Fruit fly (Drosophila melanogaster) whole organism, embryonic: ENCODE data around the gene CrzR.

Source experiments
- B-H2 ChIP-seq: fragments of 200-800 bp; sonication (Bioruptor generic); optimal IDR thresholded peaks from 2 replicates; lab custom pipeline; 2018; ENCODE audit warnings: missing biosample characterization, mild to moderate bottlenecking, missing genetic modification characterization
- Bdp1 ChIP-seq: fragments of 200-800 bp; sonication (Bioruptor generic); optimal IDR thresholded peaks from 3 replicates; lab custom pipeline; 2016; ENCODE audit warnings: missing biosample characterization, missing genetic modification characterization
- BtbVII ChIP-seq: fragments of 200-800 bp; sonication (Bioruptor generic); optimal IDR thresholded peaks from 3 replicates; lab custom pipeline; 2017; ENCODE audit warnings: missing biosample characterization, mild to moderate bottlenecking, missing genetic modification characterization
- CG11723 ChIP-seq: fragments of 200-800 bp; sonication (Bioruptor generic); optimal IDR thresholded peaks from 2 replicates; lab custom pipeline; 2017; ENCODE audit warnings: missing biosample characterization, mild to moderate bottlenecking, missing genetic modification characterization
- CG12659 ChIP-seq: fragments of 200-800 bp; sonication (Bioruptor generic); optimal IDR thresholded peaks from 3 replicates; lab custom pipeline; 2017; ENCODE audit warnings: mild to moderate bottlenecking, missing biosample characterization, missing genetic modification reagents, missing genetic modification characterization
- CG13287 ChIP-seq: fragments of 200-800 bp; sonication (Bioruptor generic); IDR thresholded peaks from 2 replicates; pipeline ENCODE4 v1.3.6; 2022; ENCODE audit warnings: missing biosample characterization, missing genetic modification characterization; ENCODE audit not compliant: partially characterized antibody
- CG13624 ChIP-seq: fragments of 200-800 bp; sonication (Bioruptor generic); optimal IDR thresholded peaks from 2 replicates; lab custom pipeline; 2016; ENCODE audit warnings: missing biosample characterization, missing genetic modification characterization
- CG17829 ChIP-seq: fragments of 200-800 bp; optimal IDR thresholded peaks from 2 replicates; lab custom pipeline; 2019; ENCODE audit warnings: missing biosample characterization, mild to moderate bottlenecking, missing genetic modification characterization, moderate library complexity
- CG2712 ChIP-seq: fragments of 200-800 bp; optimal IDR thresholded peaks from 3 replicates; lab custom pipeline; 2019; ENCODE audit warnings: missing biosample characterization, mild to moderate bottlenecking, missing genetic modification characterization, moderate library complexity
- CG2889 ChIP-seq: fragments of 200-800 bp; sonication (Bioruptor generic); IDR thresholded peaks from 3 replicates; pipeline ENCODE4 v1.3.6; 2022; ENCODE audit warnings: missing biosample characterization, missing genetic modification characterization
- CG34376 ChIP-seq: fragments of 200-800 bp; sonication (Bioruptor generic); optimal IDR thresholded peaks from 2 replicates; lab custom pipeline; 2018; ENCODE audit warnings: missing biosample characterization, mild to moderate bottlenecking, missing genetic modification characterization
- CG42726 ChIP-seq: fragments of 200-800 bp; sonication (Bioruptor generic); IDR thresholded peaks from 2 replicates; pipeline ENCODE4 v1.3.6; 2022; ENCODE audit warnings: missing biosample characterization, missing genetic modification characterization; ENCODE audit not compliant: partially characterized antibody
- CG4360 ChIP-seq: fragments of 200-800 bp; sonication (Bioruptor generic); IDR thresholded peaks from 2 replicates; pipeline ENCODE4 v1.3.6; 2022; ENCODE audit warnings: missing biosample characterization, missing genetic modification characterization
- CG6791 ChIP-seq: fragments of 200-800 bp; sonication (Bioruptor generic); IDR thresholded peaks from 3 replicates; pipeline ENCODE4 v1.3.6; 2022; ENCODE audit warnings: missing biosample characterization, missing genetic modification characterization; ENCODE audit not compliant: partially characterized antibody
- CG7372 ChIP-seq: fragments of 200-800 bp; sonication (Bioruptor generic); IDR thresholded peaks from 2 replicates; pipeline ENCODE4 v1.3.6; 2022; ENCODE audit warnings: missing biosample characterization, missing genetic modification characterization
- CG7987 ChIP-seq: fragments of 200-800 bp; sonication (Bioruptor generic); optimal IDR thresholded peaks from 2 replicates; lab custom pipeline; 2018; ENCODE audit warnings: missing biosample characterization, mild to moderate bottlenecking, missing genetic modification characterization, moderate library complexity
- CG8290 ChIP-seq, 3 experiments: fragments of 200-800 bp; sonication (Bioruptor generic); optimal IDR thresholded peaks; 2 replicates each; lab custom pipeline; 2016 to 2019; ENCODE audit warnings: missing biosample characterization in 3 of 3, missing genetic modification characterization in 3 of 3, mild to moderate bottlenecking in 2 of 3, moderate library complexity in 1 of 3
- CG8359 ChIP-seq: fragments of 200-800 bp; sonication (Bioruptor generic); optimal IDR thresholded peaks from 2 replicates; lab custom pipeline; 2017; ENCODE audit warnings: missing biosample characterization, mild to moderate bottlenecking, missing genetic modification characterization, borderline replicate concordance
- CG8478 ChIP-seq: fragments of >200 bp; optimal IDR thresholded peaks from 2 replicates; lab custom pipeline; 2018
- CG8924 ChIP-seq: fragments of 200-800 bp; optimal IDR thresholded peaks from 3 replicates; lab custom pipeline; 2019; ENCODE audit warnings: missing biosample characterization, mild to moderate bottlenecking, missing genetic modification characterization, moderate library complexity
- Fer1 ChIP-seq: fragments of 200-800 bp; sonication (Bioruptor generic); optimal IDR thresholded peaks from 2 replicates; lab custom pipeline; 2017; ENCODE audit warnings: missing biosample characterization, mild to moderate bottlenecking, missing genetic modification characterization
- H15 ChIP-seq: fragments of 200-800 bp; sonication (Bioruptor generic); IDR thresholded peaks from 3 replicates; pipeline ENCODE4 v1.3.6; 2022; ENCODE audit warnings: missing biosample characterization, missing genetic modification characterization
- Jarid2 ChIP-seq: fragments of 200-800 bp; sonication (Bioruptor generic); optimal IDR thresholded peaks from 3 replicates; lab custom pipeline; 2017; ENCODE audit warnings: mild to moderate bottlenecking, missing biosample characterization, missing genetic modification reagents, missing genetic modification characterization
- Lpt ChIP-seq: fragments of >200 bp; optimal IDR thresholded peaks from 2 replicates; lab custom pipeline; 2018; ENCODE audit warnings: missing biosample characterization, missing genetic modification characterization
- Sry-δ ChIP-seq: fragments of 200-800 bp; sonication (Bioruptor generic); optimal IDR thresholded peaks from 2 replicates; lab custom pipeline; 2016; ENCODE audit warnings: missing biosample characterization, missing genetic modification characterization
- aop ChIP-seq: fragments of 200-800 bp; sonication (Bioruptor generic); IDR thresholded peaks from 2 replicates; pipeline ENCODE4 v1.3.6; 2022; ENCODE audit warnings: missing biosample characterization, missing genetic modification characterization
- chinmo ChIP-seq: fragments of 200-800 bp; sonication (Bioruptor generic); IDR thresholded peaks from 4 replicates; pipeline ENCODE4 v1.3.6; 2022; ENCODE audit warnings: missing biosample characterization, missing genetic modification characterization; ENCODE audit not compliant: partially characterized antibody
- chm ChIP-seq: fragments of 200-800 bp; sonication (Bioruptor generic); IDR thresholded peaks from 2 replicates; pipeline ENCODE4 v1.3.6; 2022; ENCODE audit warnings: missing biosample characterization, missing genetic modification characterization
- crp ChIP-seq, 2 experiments: fragments of 200-800 bp; sonication (Bioruptor generic); optimal IDR thresholded peaks; 2 replicates in 1 of 2; 3 replicates in 1 of 2; lab custom pipeline; 2017; ENCODE audit warnings: missing biosample characterization in 2 of 2, missing genetic modification characterization in 2 of 2, mild to moderate bottlenecking in 1 of 2, moderate library complexity in 1 of 2
- dimm ChIP-seq: fragments of 200-800 bp; sonication (Bioruptor generic); IDR thresholded peaks from 2 replicates; pipeline ENCODE4 v1.3.6; 2022; ENCODE audit warnings: missing biosample characterization, missing genetic modification characterization
- eve ChIP-seq, 2 experiments: fragments of >200 bp; optimal IDR thresholded peaks; 2 replicates each; lab custom pipeline; 2017; ENCODE audit warnings: missing biosample characterization in 2 of 2, missing genetic modification characterization in 2 of 2
- ftz-f1 ChIP-seq: fragments of 200-800 bp; sonication (Bioruptor generic); optimal IDR thresholded peaks from 2 replicates; lab custom pipeline; 2016; ENCODE audit warnings: missing biosample characterization, missing genetic modification characterization
- gcm ChIP-seq: fragments of 200-800 bp; sonication (Bioruptor generic); optimal IDR thresholded peaks from 2 replicates; lab custom pipeline; 2019; ENCODE audit warnings: missing biosample characterization, mild to moderate bottlenecking, missing genetic modification characterization, moderate library complexity
- grau ChIP-seq: fragments of 200-800 bp; optimal IDR thresholded peaks from 3 replicates; lab custom pipeline; 2019; ENCODE audit warnings: missing biosample characterization, mild to moderate bottlenecking, missing genetic modification characterization, moderate library complexity
- gsb-n ChIP-seq: fragments of 200-800 bp; sonication (Bioruptor generic); optimal IDR thresholded peaks from 3 replicates; lab custom pipeline; 2018; ENCODE audit warnings: missing biosample characterization, mild to moderate bottlenecking, missing genetic modification characterization
- kah ChIP-seq: fragments of 200-800 bp; sonication (Bioruptor generic); optimal IDR thresholded peaks from 2 replicates; lab custom pipeline; 2018; ENCODE audit warnings: missing biosample characterization, mild to moderate bottlenecking, missing genetic modification characterization
- lab ChIP-seq: fragments of 200-800 bp; sonication (Bioruptor generic); optimal IDR thresholded peaks from 3 replicates; lab custom pipeline; 2017; ENCODE audit warnings: missing biosample characterization, missing genetic modification characterization, mild to moderate bottlenecking, moderate library complexity, missing genetic modification reagents
- mld ChIP-seq: fragments of 200-800 bp; sonication (Bioruptor generic); IDR thresholded peaks from 3 replicates; pipeline ENCODE4 v1.3.6; 2022; ENCODE audit warnings: missing biosample characterization, missing genetic modification characterization; ENCODE audit not compliant: partially characterized antibody
- nerfin-1 ChIP-seq: fragments of 200-800 bp; sonication (Bioruptor generic); optimal IDR thresholded peaks from 3 replicates; lab custom pipeline; 2019; ENCODE audit warnings: missing biosample characterization, mild to moderate bottlenecking, missing genetic modification characterization, moderate library complexity
- onecut ChIP-seq: fragments of 200-800 bp; sonication (Bioruptor generic); IDR thresholded peaks from 2 replicates; pipeline ENCODE4 v1.3.6; 2022; ENCODE audit warnings: missing biosample characterization, missing genetic modification characterization
- sd ChIP-seq: fragments of 200-800 bp; sonication (Bioruptor generic); optimal IDR thresholded peaks from 3 replicates; lab custom pipeline; 2018; ENCODE audit warnings: missing biosample characterization, mild to moderate bottlenecking, missing genetic modification characterization, moderate library complexity
- sens ChIP-seq: fragments of 200-800 bp; sonication (Bioruptor generic); peaks from one replicate; lab custom pipeline; 2016; ENCODE audit warnings: missing biosample characterization, missing genetic modification characterization
- sna ChIP-seq: fragments of 200-800 bp; sonication (Bioruptor generic); IDR thresholded peaks from 2 replicates; pipeline ENCODE4 v1.3.6; 2022; ENCODE audit warnings: missing biosample characterization, missing genetic modification characterization; ENCODE audit not compliant: partially characterized antibody
- tap ChIP-seq: fragments of 200-800 bp; optimal IDR thresholded peaks from 3 replicates; lab custom pipeline; 2019; ENCODE audit warnings: missing biosample characterization, mild to moderate bottlenecking, missing genetic modification characterization, moderate library complexity
- toy ChIP-seq: fragments of 200-800 bp; sonication (Bioruptor generic); IDR thresholded peaks from 2 replicates; pipeline ENCODE4 v1.3.6; 2022; ENCODE audit warnings: missing biosample characterization, missing genetic modification characterization
- unc-4 ChIP-seq: fragments of 200-800 bp; sonication (Bioruptor generic); IDR thresholded peaks from 2 replicates; pipeline ENCODE4 v1.3.6; 2022; ENCODE audit warnings: missing biosample characterization, missing genetic modification characterization; ENCODE audit not compliant: partially characterized antibody
- yki ChIP-seq: fragments of >200 bp; optimal IDR thresholded peaks from 3 replicates; lab custom pipeline; 2018
- z ChIP-seq: fragments of 200-800 bp; sonication (Bioruptor generic); IDR thresholded peaks from 3 replicates; pipeline ENCODE4 v1.3.6; 2022; ENCODE audit warnings: missing biosample characterization, missing genetic modification characterization

Gene CrzR

dm6 chr3L:12391240-12391843 lies 40.0 kb upstream of the CrzR start, which contains the start of gene Ncc69 (continued):
- TF ChIP-seq CG11723 (GFP tag; lab: Kevin White, UChicago) (no peak), CG7987 (GFP tag; lab: Kevin White, UChicago) (peak; percentile 52), CG2889 (no peak), CG13624 (peak; percentile 16), ftz-f1 (GFP tag; lab: Kevin White, UChicago) (peak; percentile 8), grau (tag; lab: Kevin White, UChicago) (peak; percentile 5), aop (GFP tag; lab: Robert Waterston, UW) (0 out of 2 replicates have a peak, but pooled peaks have one; percentile 45), z (GFP tag; lab: Robert Waterston, UW) (peak; percentile 79), Bdp1 (GFP tag; lab: Kevin White, UChicago) (no peak), Sry-δ (GFP tag; lab: Kevin White, UChicago) (no peak), dimm (GFP tag; lab: Robert Waterston, UW) (no peak), CG2712 (tag; lab: Kevin White, UChicago) (no peak), crp (GFP tag; optimal IDR thresholded peaks at IDR 0.05; lab: Kevin White, UChicago) (peak in 1 of 2 experiments; percentile 6), CG7372 (GFP tag; lab: Robert Waterston, UW) (0 out of 2 replicates have a peak, but pooled peaks have one; percentile 15), nerfin-1 (tag; lab: Kevin White, UChicago) (peak; percentile 71), tap (peak; percentile 21), CG17829 (tag; lab: Kevin White, UChicago) (peak; percentile 46), lab (GFP tag; lab: Kevin White, UChicago) (peak; percentile 18), CG34376 (GFP tag; lab: Kevin White, UChicago) (peak; percentile 16), kah (GFP tag; lab: Kevin White, UChicago) (peak; percentile 37), CG42726 (GFP tag; lab: Robert Waterston, UW) (peak; percentile 64), chm (peak; percentile 53; the same call in 1 of the 2 replicates), eve (GFP tag; optimal IDR thresholded peaks at IDR 0.05; lab: Kevin White, UChicago) (no peak), Lpt (GFP tag; lab: Kevin White, UChicago) (no peak), CG4360 (GFP tag; lab: Robert Waterston, UW) (peak; percentile 32; the same call in 1 of the 2 replicates), chinmo (peak; percentile 89; the same call in 2 of the 4 replicates), H15 (no peak), CG13287 (GFP tag; lab: Robert Waterston, UW) (peak; percentile 33; the same call in 1 of the 2 replicates), CG8924 (tag; lab: Kevin White, UChicago) (no peak), yki (no peak), unc-4 (GFP tag; lab: Robert Waterston, UW) (0 out of 2 replicates have a peak, but pooled peaks have one; percentile 22), gsb-n (tag; lab: Kevin White, UChicago) (peak; percentile 72), sd (tag; lab: Kevin White, UChicago) (peak; percentile 92), mld (GFP tag; lab: Robert Waterston, UW) (no peak), BtbVII (GFP tag; lab: Kevin White, UChicago) (peak; percentile 6), toy (GFP tag; lab: Robert Waterston, UW) (no peak), Fer1 (GFP tag; lab: Kevin White, UChicago) (peak; percentile 25), sens (GFP tag; lab: Kevin White, UChicago) (peak; percentile 83), CG8290 (GFP tag; optimal IDR thresholded peaks at IDR 0.05; lab: Kevin White, UChicago) (no peak), CG8290 (tag; optimal IDR thresholded peaks at IDR 0.05; lab: Kevin White, UChicago) (peak in 1 of 2 experiments; percentile 68), B-H2 (GFP tag; lab: Kevin White, UChicago) (peak; percentile 31), onecut (GFP tag; lab: Robert Waterston, UW) (0 out of 2 replicates have a peak, but pooled peaks have one; percentile 5), Jarid2 (peak; percentile 91), gcm (no peak), CG12659 (GFP tag; lab: Kevin White, UChicago) (peak; percentile 17), CG8359 (GFP tag; lab: Kevin White, UChicago) (no peak), CG8478 (lab: Kevin White, UChicago) (no peak), sna (GFP tag; lab: Robert Waterston, UW) (0 out of 2 replicates have a peak, but pooled peaks have one; percentile 31), CG6791 (peak; percentile 45; the same call in 1 of the 3 replicates)
